Fruit fly (Drosophila melanogaster): ENCODE measurements around the gene CG42841.

The CG42841 gene

dm6 chr3L:1964599-1965143, 40.8 kb downstream of the CG42841 start:
- TF ChIP-seq Sp1 (GFP tag; optimal IDR thresholded peaks at IDR 0.05) (no peak), jim (GFP tag; optimal IDR thresholded peaks at IDR 0.05) (no peak), psq (GFP tag; optimal IDR thresholded peaks at IDR 0.05) (no peak), Myc (optimal IDR thresholded peaks at IDR 0.05) (no peak), h (GFP tag; optimal IDR thresholded peaks at IDR 0.05) (no peak), ey (GFP tag; optimal IDR thresholded peaks at IDR 0.05) (no peak), dmrt93B (GFP tag; optimal IDR thresholded peaks at IDR 0.05) (no peak), Abd-B (GFP tag; optimal IDR thresholded peaks at IDR 0.05) (no peak), dl (GFP tag; optimal IDR thresholded peaks at IDR 0.05; ENCODE audit: insufficient read depth in 1 of 2, partially characterized antibody in 2 of 2) (no peak), Dif (GFP tag; optimal IDR thresholded peaks at IDR 0.05; ENCODE audit: partially characterized antibody) (no peak), br (GFP tag; optimal IDR thresholded peaks at IDR 0.05) (no peak), sage (GFP tag; optimal IDR thresholded peaks at IDR 0.05) (no peak), CG32264 (GFP tag; optimal IDR thresholded peaks at IDR 0.05) (no peak), N (GFP tag; optimal IDR thresholded peaks at IDR 0.05) (no peak), pan (optimal IDR thresholded peaks at IDR 0.05) (no peak)

dm6 chr3L:1964099-1964498, 41.4 kb downstream of the CG42841 start, which contains the start of gene mv:
Gene mv, minus strand, starts transcription at chr3L:1964178.
- TF ChIP-seq OdsH (GFP tag; optimal IDR thresholded peaks at IDR 0.05) (no peak), sage (GFP tag; optimal IDR thresholded peaks at IDR 0.05) (peak; percentile 53)

DNA sequence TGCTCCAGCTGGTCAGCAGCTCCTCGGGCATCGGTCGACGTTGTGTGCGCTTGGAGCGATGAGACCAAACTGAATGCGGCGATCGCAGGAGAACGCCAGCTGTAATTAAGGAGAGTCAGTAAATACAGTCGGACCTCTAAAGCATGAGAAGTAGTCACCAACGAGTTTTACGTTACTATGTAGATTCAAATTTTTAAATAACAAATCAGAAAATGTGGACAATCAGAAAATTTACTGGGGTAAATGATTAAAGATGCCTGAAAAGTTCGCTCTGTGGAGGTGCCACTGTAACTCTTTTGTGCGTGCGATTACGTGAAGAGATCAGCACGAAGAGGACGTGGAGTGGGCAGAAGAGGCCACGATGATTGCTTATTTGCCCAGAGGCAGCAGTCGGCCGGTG, 42.5 kb downstream of the CG42841 start, which contains the start of gene SCOT:
Gene SCOT, plus strand, starts transcription at position 180 of the 400 bp plus-strand sequence.
- TF ChIP-seq sv (GFP tag; optimal IDR thresholded peaks at IDR 0.05) (peak; percentile 53), Jra (GFP tag; optimal IDR thresholded peaks at IDR 0.05) (no peak), GATAd (GFP tag; optimal IDR thresholded peaks at IDR 0.05) (peak; percentile 20), HLH106 (tag; optimal IDR thresholded peaks at IDR 0.05) (peak; percentile 76), Abd-B (GFP tag; optimal IDR thresholded peaks at IDR 0.05) (no peak), Sp1 (GFP tag; optimal IDR thresholded peaks at IDR 0.05) (no peak), Rel (GFP tag; optimal IDR thresholded peaks at IDR 0.05) (no peak), Rel (tag; optimal IDR thresholded peaks at IDR 0.05) (no peak), h (GFP tag; optimal IDR thresholded peaks at IDR 0.05) (no peak), usp (GFP tag; optimal IDR thresholded peaks at IDR 0.05) (no peak), foxo (GFP tag; optimal IDR thresholded peaks at IDR 0.05) (peak; percentile 30 to 87), jim (GFP tag; optimal IDR thresholded peaks at IDR 0.05) (no peak), Mio (GFP tag; optimal IDR thresholded peaks at IDR 0.05) (no peak), sage (GFP tag; optimal IDR thresholded peaks at IDR 0.05) (no peak), Hnf4 (GFP tag; optimal IDR thresholded peaks at IDR 0.05) (no peak), CG9705 (GFP tag; optimal IDR thresholded peaks at IDR 0.05) (no peak), OdsH (GFP tag; optimal IDR thresholded peaks at IDR 0.05) (peak; percentile 85), lola (GFP tag; optimal IDR thresholded peaks at IDR 0.05) (no peak), dmrt93B (GFP tag; optimal IDR thresholded peaks at IDR 0.05) (no peak), fru (GFP tag; optimal IDR thresholded peaks at IDR 0.05) (peak; percentile 80), Dif (GFP tag; optimal IDR thresholded peaks at IDR 0.05; ENCODE audit: partially characterized antibody) (no peak), woc (GFP tag; optimal IDR thresholded peaks at IDR 0.05) (no peak), CG32264 (GFP tag; optimal IDR thresholded peaks at IDR 0.05) (no peak), Vsx2 (GFP tag; optimal IDR thresholded peaks at IDR 0.05; ENCODE audit: partially characterized antibody) (no peak), psq (GFP tag; optimal IDR thresholded peaks at IDR 0.05) (peak; percentile 73), Myc (optimal IDR thresholded peaks at IDR 0.05) (no peak), Dfd (GFP tag; optimal IDR thresholded peaks at IDR 0.05) (no peak), N (GFP tag; optimal IDR thresholded peaks at IDR 0.05) (no peak), dsf (GFP tag; optimal IDR thresholded peaks at IDR 0.05; ENCODE audit: borderline replicate concordance) (no peak), rgr (GFP tag; optimal IDR thresholded peaks at IDR 0.05) (peak; percentile 87), br (GFP tag; optimal IDR thresholded peaks at IDR 0.05) (peak; percentile 83), brk (GFP tag; optimal IDR thresholded peaks at IDR 0.05) (no peak), Hr83 (GFP tag; optimal IDR thresholded peaks at IDR 0.05; ENCODE audit: poor library complexity, severe bottlenecking) (no peak), tai (GFP tag; optimal IDR thresholded peaks at IDR 0.05) (no peak), dl (GFP tag; optimal IDR thresholded peaks at IDR 0.05; ENCODE audit: insufficient read depth in 1 of 2, partially characterized antibody in 2 of 2) (no peak), Hr78 (GFP tag; optimal IDR thresholded peaks at IDR 0.05) (no peak), CrebA (GFP tag; optimal IDR thresholded peaks at IDR 0.05; ENCODE audit: borderline replicate concordance) (no peak), ey (GFP tag; optimal IDR thresholded peaks at IDR 0.05) (peak; percentile 89), pan (optimal IDR thresholded peaks at IDR 0.05) (no peak)

All from whole organism, wandering third instar larva.